Worm (Caenorhabditis elegans): ENCODE measurements around the gene F56C3.1.

F56C3.1 gene

DNA sequence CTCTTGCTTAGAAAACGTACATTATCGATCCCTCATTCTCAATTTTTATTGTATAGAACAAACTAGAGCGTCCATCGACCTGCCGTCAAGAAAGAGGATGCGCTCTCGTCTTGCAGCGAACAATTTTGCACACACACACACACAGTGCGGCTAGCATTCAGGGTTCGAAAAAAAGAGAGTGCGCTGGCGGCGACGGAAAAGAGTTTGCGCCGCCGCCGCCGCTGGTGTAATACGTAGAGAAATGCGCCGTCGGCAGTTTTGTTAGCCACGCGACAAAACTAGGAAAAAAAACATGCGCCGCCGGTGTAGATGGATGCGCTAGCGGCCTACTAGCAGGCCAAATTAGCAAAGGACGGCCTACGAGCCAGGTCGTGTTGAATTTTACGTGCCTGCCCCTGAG lies 3.6 kb upstream of the F56C3.1 start:
- TF ChIP-seq ama-1 (optimal IDR thresholded peaks at IDR 0.05) (no peak), mml-1 (tag; optimal IDR thresholded peaks at IDR 0.05) (no peak), elt-3 (tag; optimal IDR thresholded peaks at IDR 0.05) (no peak), elt-2 (tag; optimal IDR thresholded peaks at IDR 0.05) (no peak), unc-62 (GFP tag; optimal IDR thresholded peaks at IDR 0.05) (no peak), egl-27 (tag; optimal IDR thresholded peaks at IDR 0.05) (no peak), ceh-82 (tag; optimal IDR thresholded peaks at IDR 0.05) (no peak), skn-1 (tag; optimal IDR thresholded peaks at IDR 0.05) (no peak), jun-1 (tag; optimal IDR thresholded peaks at IDR 0.05) (no peak), fos-1 (tag; optimal IDR thresholded peaks at IDR 0.05) (no peak), nhr-76 (tag; optimal IDR thresholded peaks at IDR 0.05) (no peak), lsy-12 (tag; optimal IDR thresholded peaks at IDR 0.05) (no peak), lin-39 (tag; optimal IDR thresholded peaks at IDR 0.05) (no peak)

DNA sequence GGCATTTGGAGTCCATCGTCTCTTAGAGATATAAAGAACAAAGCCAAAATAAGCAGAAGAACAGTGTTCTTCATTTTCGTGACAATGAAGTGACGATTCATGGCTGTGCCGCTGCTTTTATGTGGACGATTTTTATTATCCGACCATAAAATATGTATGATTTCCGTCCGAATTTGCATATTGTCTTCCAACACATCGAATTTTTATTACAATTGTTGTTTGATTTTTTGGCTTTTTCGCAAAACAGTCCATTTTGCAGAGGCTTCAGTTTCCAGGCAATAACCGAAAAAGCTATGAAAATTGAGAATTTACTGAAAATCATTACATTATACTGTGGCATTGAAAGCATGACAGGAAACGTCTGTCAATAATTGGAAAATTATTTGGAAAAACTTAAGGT lies 2.6 kb upstream of the F56C3.1 start, which contains the start of gene F56C3.8:
TSS of gene F56C3.8 (minus strand) at position 101 of the 400 bp plus-strand sequence.
- TF ChIP-seq nhr-12 (tag; optimal IDR thresholded peaks at IDR 0.05) (no peak), elt-2 (tag; optimal IDR thresholded peaks at IDR 0.05) (no peak), fos-1 (tag; optimal IDR thresholded peaks at IDR 0.05) (no peak), elt-1 (tag; optimal IDR thresholded peaks at IDR 0.05) (no peak), pha-4 (tag; optimal IDR thresholded peaks at IDR 0.05) (no peak), nhr-25 (tag; optimal IDR thresholded peaks at IDR 0.05) (no peak), lin-15B (tag; optimal IDR thresholded peaks at IDR 0.05) (no peak), ceh-28 (tag; optimal IDR thresholded peaks at IDR 0.05) (no peak), mml-1 (tag; optimal IDR thresholded peaks at IDR 0.05) (no peak), nhr-67 (tag; optimal IDR thresholded peaks at IDR 0.05) (no peak), nhr-43 (tag; optimal IDR thresholded peaks at IDR 0.05; ENCODE audit: poor library complexity, severe bottlenecking) (no peak), nhr-11 (tag; optimal IDR thresholded peaks at IDR 0.05) (no peak), hmg-11 (tag; optimal IDR thresholded peaks at IDR 0.05) (no peak), unc-39 (tag; optimal IDR thresholded peaks at IDR 0.05) (no peak), eor-1 (tag; optimal IDR thresholded peaks at IDR 0.05) (no peak), ZK546.5 (tag; optimal IDR thresholded peaks at IDR 0.05) (no peak), nhr-28 (tag; optimal IDR thresholded peaks at IDR 0.05) (no peak), elt-3 (tag; optimal IDR thresholded peaks at IDR 0.05) (no peak)

- TF ChIP-seq nhr-12 (tag; optimal IDR thresholded peaks at IDR 0.05) (no peak), unc-39 (tag; optimal IDR thresholded peaks at IDR 0.05) (peak; percentile 11), jun-1 (tag; optimal IDR thresholded peaks at IDR 0.05) (peak; percentile 98), sea-2 (GFP tag; optimal IDR thresholded peaks at IDR 0.05) (no peak), ceh-9 (tag; optimal IDR thresholded peaks at IDR 0.05) (no peak), fkh-10 (GFP tag; optimal IDR thresholded peaks at IDR 0.05) (peak; percentile 81), aly-2 (tag; optimal IDR thresholded peaks at IDR 0.05) (peak; percentile 57), ceh-82 (tag; optimal IDR thresholded peaks at IDR 0.05) (peak; percentile 93), ceh-16 (tag; optimal IDR thresholded peaks at IDR 0.05) (no peak), nhr-43 (tag; optimal IDR thresholded peaks at IDR 0.05; ENCODE audit: poor library complexity, severe bottlenecking) (peak; percentile 98), unc-62 (GFP tag; optimal IDR thresholded peaks at IDR 0.05) (peak; percentile 66), daf-12 (tag; optimal IDR thresholded peaks at IDR 0.05) (peak; percentile 1), nhr-11 (tag; optimal IDR thresholded peaks at IDR 0.05) (peak; percentile 88), nhr-237 (tag; optimal IDR thresholded peaks at IDR 0.05) (peak; percentile 52), lin-39 (tag; optimal IDR thresholded peaks at IDR 0.05) (peak; percentile 12), tbx-2 (tag; optimal IDR thresholded peaks at IDR 0.05) (peak; percentile 97), egl-27 (tag; optimal IDR thresholded peaks at IDR 0.05) (peak; percentile 71), pqm-1 (tag; optimal IDR thresholded peaks at IDR 0.05) (peak; percentile 39), snpc-4 (tag; optimal IDR thresholded peaks at IDR 0.05) (peak; percentile 86), zag-1 (tag; optimal IDR thresholded peaks at IDR 0.05) (no peak), elt-2 (tag; optimal IDR thresholded peaks at IDR 0.05) (peak; percentile 70), nhr-76 (tag; optimal IDR thresholded peaks at IDR 0.05) (peak; percentile 85), nhr-67 (tag; optimal IDR thresholded peaks at IDR 0.05) (no peak), lin-15B (tag; optimal IDR thresholded peaks at IDR 0.05) (peak; percentile 33), nhr-28 (tag; optimal IDR thresholded peaks at IDR 0.05) (peak; percentile 70), hmg-11 (tag; optimal IDR thresholded peaks at IDR 0.05) (peak; percentile 83), nfya-1 (tag; optimal IDR thresholded peaks at IDR 0.05; ENCODE audit: insufficient read depth) (peak; percentile 70), ztf-11 (tag; optimal IDR thresholded peaks at IDR 0.05) (peak; percentile 30), skn-1 (tag; optimal IDR thresholded peaks at IDR 0.05) (peak; percentile 92), pha-4 (tag; optimal IDR thresholded peaks at IDR 0.05) (peak; percentile 66), ama-1 (optimal IDR thresholded peaks at IDR 0.05) (no peak), eor-1 (tag; optimal IDR thresholded peaks at IDR 0.05) (no peak), fkh-2 (tag; optimal IDR thresholded peaks at IDR 0.05) (peak; percentile 31), R02D3.7 (tag; optimal IDR thresholded peaks at IDR 0.05) (peak; percentile 83), ZK546.5 (tag; optimal IDR thresholded peaks at IDR 0.05) (no peak), lsy-12 (tag; optimal IDR thresholded peaks at IDR 0.05) (peak; percentile 81), nhr-77 (tag; optimal IDR thresholded peaks at IDR 0.05) (peak; percentile 92), mdl-1 (tag; optimal IDR thresholded peaks at IDR 0.05) (peak; percentile 34), ceh-28 (tag; optimal IDR thresholded peaks at IDR 0.05) (peak; percentile 96), egl-5 (tag; optimal IDR thresholded peaks at IDR 0.05) (peak; percentile 46), ztf-4 (tag; optimal IDR thresholded peaks at IDR 0.05) (no peak)
Measured at ce11 chrX:1389382-1389983, 2.4 kb downstream of the F56C3.1 start.
